Worm (Caenorhabditis elegans) whole organism, late embryonic: Measurements from ENCODE around the gene mob-3.
"Not testable (repeated sequence)": the region's sequence is repeated elsewhere in the genome, so short reads cannot be mapped to it uniquely, and the experiment has no call there.

Experiments used
- C38D4.7 ChIP-seq: fragments of 200-800 bp; sonication (Bioruptor generic); optimal IDR thresholded peaks from 2 replicates; lab custom pipeline; 2018; ENCODE audit warnings: mild to moderate bottlenecking, missing genetic modification characterization, moderate library complexity, missing compliant biosample characterization
- F13H6.1 ChIP-seq: sonication (generic microtip); optimal IDR thresholded peaks from 2 replicates; lab custom pipeline; 2016; ENCODE audit warnings: missing genetic modification characterization, missing compliant biosample characterization
- ama-1 ChIP-seq: fragments of 150-350 bp; optimal IDR thresholded peaks from 2 replicates; lab custom pipeline; 2014
- ceh-6 ChIP-seq: fragments of 200-800 bp; sonication (Bioruptor generic); optimal IDR thresholded peaks from 2 replicates; lab custom pipeline; 2018; ENCODE audit warnings: mild to moderate bottlenecking, missing genetic modification characterization, missing compliant biosample characterization
- ceh-9 ChIP-seq: sonication (generic microtip); optimal IDR thresholded peaks from 2 replicates; lab custom pipeline; 2016; ENCODE audit warnings: mild to moderate bottlenecking, missing genetic modification characterization, inconsistent platforms, missing compliant biosample characterization
- dve-1 ChIP-seq: sonication (generic microtip); optimal IDR thresholded peaks from 2 replicates; lab custom pipeline; 2017; ENCODE audit warnings: antibody characterized with exemption, mild to moderate bottlenecking, missing genetic modification characterization, missing compliant biosample characterization
- hlh-30 ChIP-seq: sonication (generic microtip); optimal IDR thresholded peaks from 2 replicates; lab custom pipeline; 2017; ENCODE audit warnings: antibody characterized with exemption, missing genetic modification characterization, missing compliant biosample characterization; ENCODE audit not compliant: insufficient read depth
- nhr-11 ChIP-seq: fragments of 150-350 bp; optimal IDR thresholded peaks from 2 replicates; lab custom pipeline; 2014; ENCODE audit warnings: missing biosample characterization, missing genetic modification characterization
- pag-3 ChIP-seq: sonication (generic microtip); optimal IDR thresholded peaks from 2 replicates; lab custom pipeline; 2016; ENCODE audit warnings: missing compliant biosample characterization, missing genetic modification characterization, borderline replicate concordance
- pqm-1 ChIP-seq: sonication (generic microtip); optimal IDR thresholded peaks from 2 replicates; lab custom pipeline; 2016; ENCODE audit warnings: missing genetic modification characterization, missing compliant biosample characterization
- sdc-2 ChIP-seq: sonication (generic microtip); optimal IDR thresholded peaks from 2 replicates; lab custom pipeline; 2016; ENCODE audit warnings: missing genotype, missing genetic modification characterization, missing compliant biosample characterization
- tbx-2 ChIP-seq: sonication (generic microtip); optimal IDR thresholded peaks from 2 replicates; lab custom pipeline; 2016; ENCODE audit warnings: missing genetic modification characterization, missing compliant biosample characterization
- unc-86 ChIP-seq: sonication (generic microtip); optimal IDR thresholded peaks from 2 replicates; lab custom pipeline; 2016; ENCODE audit warnings: missing genetic modification characterization, missing compliant biosample characterization

DNA sequence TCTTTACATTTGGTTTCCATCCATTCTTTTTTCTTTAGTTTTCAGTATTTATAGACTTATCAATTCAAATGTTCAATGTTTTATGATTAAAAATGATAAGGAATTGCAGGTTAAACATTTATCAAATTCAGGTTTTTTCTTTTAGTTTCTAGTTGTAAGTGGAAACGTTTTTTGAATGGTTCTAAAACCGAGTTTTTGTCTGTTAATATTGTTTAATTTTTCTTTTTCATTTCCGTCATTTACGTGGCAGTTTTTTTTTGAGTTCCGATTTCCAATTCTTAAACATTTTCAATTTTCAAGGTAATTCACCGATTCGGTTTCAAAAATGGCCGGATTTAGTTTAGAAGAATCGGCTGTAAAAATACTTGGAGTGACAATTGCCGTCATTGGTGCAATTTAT lies 13.9 kb downstream of the mob-3 start, which contains the start of gene T12B3.3:
- not testable (repeated sequence) for TF ChIP-seq dve-1 (tag; lab: Kevin White, UChicago); nhr-11 (tag; lab: Kevin White, UChicago); C38D4.7 (GFP tag; lab: Kevin White, UChicago); sdc-2 (tag; lab: Kevin White, UChicago); pqm-1; ceh-6 (GFP tag; lab: Kevin White, UChicago); hlh-30 (tag; lab: Kevin White, UChicago); ama-1 (lab: Kevin White, UChicago); ceh-9 (tag; lab: Kevin White, UChicago); tbx-2 (tag; lab: Kevin White, UChicago); unc-86 (tag; lab: Kevin White, UChicago); pag-3 (tag; lab: Kevin White, UChicago); F13H6.1 (tag; lab: Kevin White, UChicago)
